Fruit fly (Drosophila melanogaster) S2 (cell line): ENCODE data around the gene RhoGEF3.

Source experiments
- CG8478 ChIP-seq: fragments of >200 bp; optimal IDR thresholded peaks from 2 replicates; lab custom pipeline; 2018
- CTCF ChIP-seq, 2 experiments: fragments of >200 bp; optimal IDR thresholded peaks; 2 replicates each; lab custom pipeline; 2018

dm6 chr3L:350651-351228 is 73.5 kb downstream of the RhoGEF3 start:
- no peak for TF ChIP-seq CG8478 (lab: Kevin White, UChicago)
- no peak for TF ChIP-seq CTCF (optimal IDR thresholded peaks at IDR 0.05; lab: Kevin White, UChicago)
